Fruit fly (Drosophila melanogaster) whole organism, embryonic: ENCODE data around the gene MED14.

Experiments
- BEAF-32 ChIP-seq: fragments of 200-800 bp; sonication (Bioruptor generic); optimal IDR thresholded peaks from 3 replicates; lab custom pipeline; 2017; ENCODE audit warnings: missing biosample characterization, missing genetic modification characterization, mild to moderate bottlenecking, moderate library complexity, missing genetic modification reagents
- CG11247 ChIP-seq: fragments of 200-800 bp; sonication (Bioruptor generic); IDR thresholded peaks from 2 replicates; pipeline ENCODE4 v1.3.6; 2022; ENCODE audit warnings: missing biosample characterization, missing genetic modification characterization
- CG12155 ChIP-seq: fragments of 200-800 bp; sonication (Bioruptor generic); optimal IDR thresholded peaks from 3 replicates; lab custom pipeline; 2016; ENCODE audit warnings: missing biosample characterization, missing genetic modification characterization
- CG12769 ChIP-seq: fragments of 200-800 bp; sonication (Bioruptor generic); optimal IDR thresholded peaks from 2 replicates; lab custom pipeline; 2019; ENCODE audit warnings: missing biosample characterization, mild to moderate bottlenecking, missing genetic modification characterization, moderate library complexity
- CG12942 ChIP-seq: fragments of 200-800 bp; sonication (Bioruptor generic); optimal IDR thresholded peaks from 3 replicates; lab custom pipeline; 2016; ENCODE audit warnings: missing biosample characterization, missing genetic modification characterization
- CG14965 ChIP-seq: fragments of 200-800 bp; sonication (Bioruptor generic); optimal IDR thresholded peaks from 2 replicates; lab custom pipeline; 2016; ENCODE audit warnings: missing biosample characterization, missing genetic modification characterization, borderline replicate concordance
- CG1647 ChIP-seq: fragments of 200-800 bp; sonication (Bioruptor generic); optimal IDR thresholded peaks from 3 replicates; lab custom pipeline; 2016; ENCODE audit warnings: missing biosample characterization, missing genetic modification characterization
- CG17385 ChIP-seq: fragments of 200-800 bp; sonication (Bioruptor generic); optimal IDR thresholded peaks from 3 replicates; lab custom pipeline; 2018; ENCODE audit warnings: missing biosample characterization, mild to moderate bottlenecking, missing genetic modification characterization
- CG17802 ChIP-seq: fragments of 200-800 bp; sonication (Bioruptor generic); optimal IDR thresholded peaks from 2 replicates; lab custom pipeline; 2018; ENCODE audit warnings: missing biosample characterization, mild to moderate bottlenecking, missing genetic modification characterization, moderate library complexity
- CG17829 ChIP-seq: fragments of 200-800 bp; optimal IDR thresholded peaks from 2 replicates; lab custom pipeline; 2019; ENCODE audit warnings: missing biosample characterization, mild to moderate bottlenecking, missing genetic modification characterization, moderate library complexity
- CG2116 ChIP-seq: fragments of 200-800 bp; sonication (Bioruptor generic); optimal IDR thresholded peaks from 3 replicates; lab custom pipeline; 2018; ENCODE audit warnings: missing biosample characterization, mild to moderate bottlenecking, missing genetic modification characterization
- CG2678 ChIP-seq: fragments of 200-800 bp; sonication (Bioruptor generic); optimal IDR thresholded peaks from 3 replicates; lab custom pipeline; 2019; ENCODE audit warnings: missing biosample characterization, mild to moderate bottlenecking, missing genetic modification characterization, moderate library complexity
- CG2875 ChIP-seq: fragments of 200-800 bp; sonication (Bioruptor generic); optimal IDR thresholded peaks from 2 replicates; lab custom pipeline; 2017; ENCODE audit warnings: missing biosample characterization, mild to moderate bottlenecking, missing genetic modification characterization, missing genetic modification reagents
- CG31441 ChIP-seq: fragments of 200-800 bp; sonication (Bioruptor generic); IDR thresholded peaks from 2 replicates; pipeline ENCODE4 v1.3.6; 2022; ENCODE audit warnings: missing biosample characterization, missing genetic modification characterization
- CG32767 ChIP-seq: fragments of 200-800 bp; sonication (Bioruptor generic); IDR thresholded peaks from 2 replicates; pipeline ENCODE4 v1.3.6; 2022; ENCODE audit warnings: missing biosample characterization, missing genetic modification characterization
- CG34422 ChIP-seq: fragments of 200-800 bp; sonication (Bioruptor generic); IDR thresholded peaks from 3 replicates; pipeline ENCODE4 v1.3.6; 2022; ENCODE audit warnings: missing biosample characterization, missing genetic modification characterization
- CG4424 ChIP-seq: fragments of 200-800 bp; sonication (Bioruptor generic); optimal IDR thresholded peaks from 3 replicates; lab custom pipeline; 2016; ENCODE audit warnings: missing biosample characterization, missing genetic modification characterization
- CG6813 ChIP-seq: fragments of 200-800 bp; sonication (Bioruptor generic); optimal IDR thresholded peaks from 2 replicates; lab custom pipeline; 2017; ENCODE audit warnings: missing biosample characterization, missing genetic modification characterization, mild to moderate bottlenecking, moderate library complexity, missing genetic modification reagents
- CG9215 ChIP-seq: fragments of 200-800 bp; sonication (Bioruptor generic); IDR thresholded peaks from 2 replicates; pipeline ENCODE4 v1.3.6; 2022; ENCODE audit warnings: missing biosample characterization, missing genetic modification characterization
- CG9797 ChIP-seq: fragments of 200-800 bp; sonication (Bioruptor generic); optimal IDR thresholded peaks from 3 replicates; lab custom pipeline; 2018; ENCODE audit warnings: missing biosample characterization, mild to moderate bottlenecking, missing genetic modification characterization
- Dek ChIP-seq: fragments of 200-800 bp; sonication (Bioruptor generic); optimal IDR thresholded peaks from 3 replicates; lab custom pipeline; 2019; ENCODE audit warnings: missing biosample characterization, mild to moderate bottlenecking, missing genetic modification characterization, moderate library complexity
- E2f2 ChIP-seq: fragments of 200-800 bp; sonication (Bioruptor generic); IDR thresholded peaks from 2 replicates; pipeline ENCODE4 v1.3.6; 2022; ENCODE audit warnings: missing biosample characterization, missing genetic modification characterization
- HHEX ChIP-seq: fragments of 200-800 bp; sonication (Bioruptor generic); optimal IDR thresholded peaks from 3 replicates; lab custom pipeline; 2017; ENCODE audit warnings: missing biosample characterization, mild to moderate bottlenecking, missing genetic modification characterization, missing genetic modification reagents
- PHDP ChIP-seq: fragments of 200-800 bp; sonication (Bioruptor generic); optimal IDR thresholded peaks from 3 replicates; lab custom pipeline; 2018; ENCODE audit warnings: missing biosample characterization, mild to moderate bottlenecking, missing genetic modification characterization, moderate library complexity
- Poxn ChIP-seq: fragments of 200-800 bp; sonication (Bioruptor generic); IDR thresholded peaks from 2 replicates; pipeline ENCODE4 v1.3.6; 2022; ENCODE audit warnings: missing biosample characterization, missing genetic modification characterization
- Ravus ChIP-seq: fragments of 200-800 bp; sonication (Bioruptor generic); IDR thresholded peaks from 2 replicates; pipeline ENCODE4 v1.3.6; 2022; ENCODE audit warnings: missing biosample characterization, missing genetic modification characterization
- ab ChIP-seq: fragments of 200-800 bp; sonication (Bioruptor generic); optimal IDR thresholded peaks from 2 replicates; lab custom pipeline; 2016; ENCODE audit warnings: missing biosample characterization, missing genetic modification characterization
- ac ChIP-seq: fragments of 200-800 bp; sonication (Bioruptor generic); optimal IDR thresholded peaks from 3 replicates; lab custom pipeline; 2017; ENCODE audit warnings: missing biosample characterization, mild to moderate bottlenecking, missing genetic modification characterization
- ash1 ChIP-seq: fragments of 200-800 bp; sonication (Bioruptor generic); optimal IDR thresholded peaks from 2 replicates; lab custom pipeline; 2018; ENCODE audit warnings: missing biosample characterization, mild to moderate bottlenecking, missing genetic modification characterization
- chinmo ChIP-seq: fragments of 200-800 bp; sonication (Bioruptor generic); IDR thresholded peaks from 4 replicates; pipeline ENCODE4 v1.3.6; 2022; ENCODE audit warnings: missing biosample characterization, missing genetic modification characterization; ENCODE audit not compliant: partially characterized antibody
- chm ChIP-seq: fragments of 200-800 bp; sonication (Bioruptor generic); IDR thresholded peaks from 2 replicates; pipeline ENCODE4 v1.3.6; 2022; ENCODE audit warnings: missing biosample characterization, missing genetic modification characterization
- dmrt99B ChIP-seq: fragments of 200-800 bp; sonication (Bioruptor generic); optimal IDR thresholded peaks from 2 replicates; lab custom pipeline; 2018; ENCODE audit warnings: missing biosample characterization, mild to moderate bottlenecking, missing genetic modification characterization, moderate library complexity
- exex ChIP-seq: fragments of 200-800 bp; sonication (Bioruptor generic); optimal IDR thresholded peaks from 4 replicates; lab custom pipeline; 2018; ENCODE audit warnings: missing biosample characterization, mild to moderate bottlenecking, missing genetic modification characterization, moderate library complexity
- gfzf ChIP-seq: fragments of 200-800 bp; sonication (Bioruptor generic); optimal IDR thresholded peaks from 2 replicates; lab custom pipeline; 2016; ENCODE audit warnings: missing biosample characterization, mild to moderate bottlenecking, missing genetic modification characterization, moderate library complexity
- grau ChIP-seq: fragments of 200-800 bp; optimal IDR thresholded peaks from 3 replicates; lab custom pipeline; 2019; ENCODE audit warnings: missing biosample characterization, mild to moderate bottlenecking, missing genetic modification characterization, moderate library complexity
- mld ChIP-seq: fragments of 200-800 bp; sonication (Bioruptor generic); IDR thresholded peaks from 3 replicates; pipeline ENCODE4 v1.3.6; 2022; ENCODE audit warnings: missing biosample characterization, missing genetic modification characterization; ENCODE audit not compliant: partially characterized antibody
- p53 ChIP-seq: fragments of 200-800 bp; sonication (Bioruptor generic); optimal IDR thresholded peaks from 2 replicates; lab custom pipeline; 2016; ENCODE audit warnings: missing biosample characterization, missing genetic modification characterization
- pan ChIP-seq, 4 experiments: fragments of >200 bp in 3 of 4; fragments of 200-800 bp in 1 of 4; sonication (Bioruptor generic) in 1 of 4; optimal IDR thresholded peaks in 3 of 4; IDR thresholded peaks in 1 of 4; 2 replicates each; pipeline versions ENCODE4 v1.3.6 to Lab custom; 2017 to 2022; ENCODE audit warnings: missing biosample characterization in 2 of 4, missing genetic modification characterization in 2 of 4, mixed read lengths in 1 of 4
- pb ChIP-seq: fragments of 200-800 bp; sonication (Bioruptor generic); optimal IDR thresholded peaks from 3 replicates; lab custom pipeline; 2016; ENCODE audit warnings: missing biosample characterization, missing genetic modification characterization
- pnt ChIP-seq: fragments of 200-800 bp; sonication (Bioruptor generic); optimal IDR thresholded peaks from 3 replicates; lab custom pipeline; 2016; ENCODE audit warnings: missing biosample characterization, missing genetic modification characterization
- sima ChIP-seq: fragments of 200-800 bp; sonication (Bioruptor generic); optimal IDR thresholded peaks from 2 replicates; lab custom pipeline; 2016; ENCODE audit warnings: missing biosample characterization, missing genetic modification characterization
- sna ChIP-seq: fragments of 200-800 bp; sonication (Bioruptor generic); IDR thresholded peaks from 2 replicates; pipeline ENCODE4 v1.3.6; 2022; ENCODE audit warnings: missing biosample characterization, missing genetic modification characterization; ENCODE audit not compliant: partially characterized antibody
- sqz ChIP-seq: fragments of 200-800 bp; sonication (Bioruptor generic); optimal IDR thresholded peaks from 3 replicates; lab custom pipeline; 2018; ENCODE audit warnings: missing biosample characterization, mild to moderate bottlenecking, missing genetic modification characterization
- sug ChIP-seq: fragments of 200-800 bp; optimal IDR thresholded peaks from 2 replicates; lab custom pipeline; 2019; ENCODE audit warnings: missing biosample characterization, mild to moderate bottlenecking, missing genetic modification characterization, moderate library complexity
- tna ChIP-seq: fragments of 200-800 bp; sonication (Bioruptor generic); IDR thresholded peaks from 2 replicates; pipeline ENCODE4 v1.3.6; 2022; ENCODE audit warnings: missing biosample characterization, missing genetic modification characterization; ENCODE audit not compliant: partially characterized antibody
- tup ChIP-seq: fragments of 200-800 bp; sonication (Bioruptor generic); optimal IDR thresholded peaks from 2 replicates; lab custom pipeline; 2016; ENCODE audit warnings: missing biosample characterization, mild to moderate bottlenecking, missing genetic modification characterization, moderate library complexity
- vvl ChIP-seq: fragments of 200-800 bp; sonication (Bioruptor generic); IDR thresholded peaks from 2 replicates; pipeline ENCODE4 v1.3.6; 2022; ENCODE audit warnings: missing biosample characterization, missing genetic modification characterization

MED14 gene

dm6 chr3L:621097-621967 is 28.3 kb downstream of the MED14 start (continued):
- TF ChIP-seq ash1, result no peak
- TF ChIP-seq CG31441, result peak; percentile 90
- TF ChIP-seq CG9797, result no peak
- TF ChIP-seq CG2678 (tag; lab: Kevin White, UChicago), result peak; percentile 70
- peak; percentile 65 for TF ChIP-seq ab (GFP tag; lab: Kevin White, UChicago)
- TF ChIP-seq sqz (GFP tag; lab: Kevin White, UChicago), result peak; percentile 61
- no peak for TF ChIP-seq exex (tag; lab: Kevin White, UChicago)
- TF ChIP-seq pnt (GFP tag; lab: Kevin White, UChicago), result peak; percentile 81
- TF ChIP-seq CG32767 (GFP tag; lab: Robert Waterston, UW), result peak; percentile 56; the same call in 1 of the 2 replicates
- TF ChIP-seq CG12942, result peak; percentile 60
- no peak for TF ChIP-seq chinmo (GFP tag; lab: Robert Waterston, UW)
- no peak for TF ChIP-seq BEAF-32 (GFP tag; lab: Kevin White, UChicago)
- TF ChIP-seq pan (optimal IDR thresholded peaks at IDR 0.05; lab: Kevin White, UChicago), result no peak
- TF ChIP-seq pan (GFP tag; optimal IDR thresholded peaks at IDR 0.05 in 1 of 2, IDR thresholded peaks at IDR 0.05 in 1 of 2), result peak in 1 of 2 experiments; percentile 49
- no peak for TF ChIP-seq CG14965 (GFP tag; lab: Kevin White, UChicago)
- no peak; the same call in 1 of the 2 replicates for TF ChIP-seq CG9215 (GFP tag; lab: Robert Waterston, UW)
- no peak for TF ChIP-seq gfzf (GFP tag; lab: Kevin White, UChicago)
- TF ChIP-seq CG4424 (GFP tag; lab: Kevin White, UChicago), result peak; percentile 85
- TF ChIP-seq mld (GFP tag; lab: Robert Waterston, UW), result no peak
- peak; percentile 97 for TF ChIP-seq ac (GFP tag; lab: Kevin White, UChicago)
- TF ChIP-seq chm (GFP tag; lab: Robert Waterston, UW), result peak; percentile 89
- TF ChIP-seq CG2116 (GFP tag; lab: Kevin White, UChicago), result peak; percentile 51
- peak; percentile 21 for TF ChIP-seq CG12769
- TF ChIP-seq HHEX (GFP tag; lab: Kevin White, UChicago), result peak; percentile 28
- TF ChIP-seq vvl (GFP tag; lab: Robert Waterston, UW), result peak; percentile 81
- TF ChIP-seq E2f2 (GFP tag; lab: Robert Waterston, UW), result peak; percentile 34; the same call in 1 of the 2 replicates
- TF ChIP-seq p53 (GFP tag; lab: Kevin White, UChicago), result no peak
- TF ChIP-seq tna (GFP tag; lab: Robert Waterston, UW), result no peak
- TF ChIP-seq CG17802, result peak; percentile 31
- peak; percentile 69 for TF ChIP-seq dmrt99B
- peak; percentile 69 for TF ChIP-seq CG12155 (GFP tag; lab: Kevin White, UChicago)
- TF ChIP-seq PHDP (tag; lab: Kevin White, UChicago), result peak; percentile 61
- peak; percentile 61 for TF ChIP-seq CG17385 (GFP tag; lab: Kevin White, UChicago)
- no peak for TF ChIP-seq Poxn
- TF ChIP-seq sug (tag; lab: Kevin White, UChicago), result no peak
- peak; percentile 92 for TF ChIP-seq CG17829 (tag; lab: Kevin White, UChicago)
- TF ChIP-seq CG2875 (GFP tag; lab: Kevin White, UChicago), result peak; percentile 79
- peak; percentile 77 for TF ChIP-seq grau (tag; lab: Kevin White, UChicago)
- no peak for TF ChIP-seq pb
- peak; percentile 48 for TF ChIP-seq tup
- TF ChIP-seq CG11247 (GFP tag; lab: Robert Waterston, UW), result no peak
- TF ChIP-seq CG6813 (GFP tag; lab: Kevin White, UChicago), result peak; percentile 78
- no peak for TF ChIP-seq Dek (tag; lab: Kevin White, UChicago)
- TF ChIP-seq Ravus (GFP tag; lab: Robert Waterston, UW), result no peak
- TF ChIP-seq CG34422 (GFP tag; lab: Robert Waterston, UW), result no peak
- TF ChIP-seq CG1647, result peak; percentile 53
- TF ChIP-seq sima, result peak; percentile 17
- TF ChIP-seq sna (GFP tag; lab: Robert Waterston, UW), result no peak
